Fruit fly (Drosophila melanogaster) whole organism: ENCODE data around the gene CG34049.

Source experiments
- CG8478 ChIP-seq: fragments of >200 bp; optimal IDR thresholded peaks from 2 replicates; lab custom pipeline; 2018; ENCODE audit warnings: inconsistent platforms
- Dll ChIP-seq: fragments of >200 bp; optimal IDR thresholded peaks from 2 replicates; lab custom pipeline; 2017
- EcR ChIP-seq, 2 experiments: fragments of >200 bp; optimal IDR thresholded peaks; 2 replicates each; lab custom pipeline; 2017; ENCODE audit warnings: missing biosample characterization in 2 of 2, missing genetic modification characterization in 2 of 2, missing genetic modification reagents in 2 of 2
- pan ChIP-seq: fragments of >200 bp; optimal IDR thresholded peaks from 2 replicates; lab custom pipeline; 2017

- no peak for TF ChIP-seq EcR (GFP tag; optimal IDR thresholded peaks at IDR 0.05; lab: Kevin White, UChicago)
- no peak for TF ChIP-seq CG8478 (lab: Kevin White, UChicago)
- no peak for TF ChIP-seq pan
- TF ChIP-seq Dll (lab: Kevin White, UChicago) = no peak
Observed at dm6 chr2L:2311449-2311848, 46.3 kb upstream of the CG34049 start, which contains the start of gene eys.
